Worm (Caenorhabditis elegans): ENCODE measurements around the gene mpz-6.

DNA sequence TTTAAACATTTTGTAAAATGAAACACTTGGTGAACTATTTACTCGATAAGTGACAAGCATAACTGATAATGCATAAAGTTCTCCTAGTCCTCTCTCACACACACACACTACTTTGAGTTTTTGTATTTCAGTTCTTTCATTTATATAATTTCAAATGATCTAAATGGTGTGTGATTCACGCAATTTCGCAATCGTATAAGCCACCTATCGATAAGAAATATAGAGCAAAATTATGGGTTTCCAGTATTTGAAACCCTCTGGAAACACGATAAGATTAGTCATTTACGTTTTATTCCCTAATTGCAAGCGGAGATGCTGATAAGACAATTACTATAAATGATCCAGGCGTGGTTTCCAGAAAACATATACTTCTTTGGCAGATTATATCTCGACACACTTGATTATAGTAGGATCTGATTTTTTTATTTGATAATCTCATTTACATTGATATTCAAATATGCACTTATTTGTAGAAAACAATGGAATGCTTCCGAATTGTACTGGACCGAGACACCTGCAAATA lies 5.2 kb upstream of the mpz-6 start, which contains the start of gene arrd-3:
- TF ChIP-seq lag-1 (GFP tag; IDR thresholded peaks at IDR 0.05) (no peak), ztf-18 (tag; optimal IDR thresholded peaks at IDR 0.05) (no peak), attf-3 (GFP tag; conservative IDR thresholded peaks at IDR 0.05) (no peak), sea-2 (GFP tag; IDR thresholded peaks at IDR 0.05) (no peak), pha-4 (tag; optimal IDR thresholded peaks at IDR 0.05) (no peak), ztf-22 (GFP tag; optimal IDR thresholded peaks at IDR 0.05) (no peak), somi-1 (GFP tag; optimal IDR thresholded peaks at IDR 0.05) (no peak), unc-130 (GFP tag; optimal IDR thresholded peaks at IDR 0.05) (no peak), atf-7 (tag; optimal IDR thresholded peaks at IDR 0.05) (no peak), lin-26 (GFP tag; IDR thresholded peaks at IDR 0.05) (no peak), snpc-4 (GFP tag; optimal IDR thresholded peaks at IDR 0.05) (no peak), snpc-4 (tag; optimal IDR thresholded peaks at IDR 0.05) (no peak), ama-1 (optimal IDR thresholded peaks at IDR 0.05) (no peak), ama-1 (GFP tag; optimal IDR thresholded peaks at IDR 0.05) (no peak)

All from whole organism, young adult.